Fruit fly (Drosophila melanogaster) whole organism, pupa: Measurements from ENCODE around the gene CG10477.

Experiments
- CG10348 ChIP-seq: fragments of 200-800 bp; sonication (Bioruptor generic); IDR thresholded peaks from 2 replicates; pipeline ENCODE4 v1.3.6; 2022; ENCODE audit warnings: missing biosample characterization, missing genetic modification characterization
- CG12605 ChIP-seq: fragments of 200-800 bp; sonication (Bioruptor generic); IDR thresholded peaks from 2 replicates; pipeline ENCODE4 v1.3.6; 2022; ENCODE audit warnings: missing biosample characterization, missing genetic modification characterization
- CG13204 ChIP-seq: fragments of 200-800 bp; sonication (Bioruptor generic); optimal IDR thresholded peaks from 2 replicates; lab custom pipeline; 2018; ENCODE audit warnings: missing biosample characterization, mild to moderate bottlenecking, missing genetic modification characterization, moderate library complexity
- CG17806 ChIP-seq: fragments of 200-800 bp; sonication (Bioruptor generic); optimal IDR thresholded peaks from 2 replicates; lab custom pipeline; 2018; ENCODE audit warnings: missing biosample characterization, mild to moderate bottlenecking, missing genetic modification characterization, moderate library complexity
- CG4496 ChIP-seq: fragments of 200-800 bp; sonication (Bioruptor generic); IDR thresholded peaks from 3 replicates; pipeline ENCODE4 v1.3.6; 2022; ENCODE audit warnings: missing biosample characterization, missing genetic modification characterization
- CG8159 ChIP-seq: fragments of 200-800 bp; sonication (Bioruptor generic); optimal IDR thresholded peaks from 3 replicates; lab custom pipeline; 2018; ENCODE audit warnings: missing biosample characterization, mild to moderate bottlenecking, missing genetic modification characterization, moderate library complexity
- Ets98B ChIP-seq: fragments of 200-800 bp; sonication (Bioruptor generic); IDR thresholded peaks from 2 replicates; pipeline ENCODE4 v1.3.6; 2022; ENCODE audit warnings: missing biosample characterization, missing genetic modification characterization
- Pif1B ChIP-seq: fragments of 200-800 bp; sonication (Bioruptor generic); optimal IDR thresholded peaks from 3 replicates; lab custom pipeline; 2016; ENCODE audit warnings: missing biosample characterization, missing genetic modification characterization
- Snoo ChIP-seq: fragments of 200-800 bp; sonication (Bioruptor generic); optimal IDR thresholded peaks from 3 replicates; lab custom pipeline; 2017; ENCODE audit warnings: missing biosample characterization, mild to moderate bottlenecking, missing genetic modification characterization, inconsistent platforms
- fd96Ca ChIP-seq: fragments of 200-800 bp; sonication (Bioruptor generic); IDR thresholded peaks from 3 replicates; pipeline ENCODE4 v1.3.6; 2022; ENCODE audit warnings: missing biosample characterization, missing genetic modification characterization

- no peak for TF ChIP-seq Pif1B (GFP tag; lab: Kevin White, UChicago)
- TF ChIP-seq Snoo (tag; lab: Kevin White, UChicago): no peak
- TF ChIP-seq CG12605 (GFP tag; lab: Robert Waterston, UW): no peak
- no peak for TF ChIP-seq CG8159 (tag; lab: Kevin White, UChicago)
- no peak for TF ChIP-seq Ets98B (GFP tag; lab: Robert Waterston, UW)
- no peak for TF ChIP-seq fd96Ca
- no peak for TF ChIP-seq CG17806 (tag; lab: Kevin White, UChicago)
- TF ChIP-seq CG10348 (GFP tag; lab: Robert Waterston, UW): no peak
- no peak for TF ChIP-seq CG4496
- TF ChIP-seq CG13204 (GFP tag; lab: Kevin White, UChicago): no peak
Observed at dm6 chr3L:5993701-5994499, 40.5 kb downstream of the CG10477 start.
